Worm (Caenorhabditis elegans) whole organism, L4 larva: ENCODE data around the gene srbc-16.

Experiments used
- F10B5.3 ChIP-seq: sonication (generic microtip); optimal IDR thresholded peaks from 2 replicates; lab custom pipeline; 2016; ENCODE audit warnings: mild to moderate bottlenecking, missing genetic modification characterization, missing compliant biosample characterization
- T26A8.4 ChIP-seq: fragments of 200-800 bp; sonication (Bioruptor generic); IDR thresholded peaks from 2 replicates; pipeline ENCODE4 v1.3.6; 2022; ENCODE audit warnings: missing genetic modification characterization, missing compliant biosample characterization
- Y105C5A.15 ChIP-seq: fragments of 200-800 bp; sonication (Bioruptor generic); IDR thresholded peaks from 2 replicates; pipeline ENCODE4 v1.3.6; 2022; ENCODE audit warnings: missing genetic modification characterization, missing compliant biosample characterization
- ZK337.2 ChIP-seq: fragments of 200-800 bp; sonication (Bioruptor generic); IDR thresholded peaks from 2 replicates; pipeline ENCODE4 v1.3.6; 2022; ENCODE audit warnings: missing genetic modification reagents, missing genetic modification characterization, missing compliant biosample characterization
- ZK546.5 ChIP-seq, 2 experiments: sonication (generic microtip); optimal IDR thresholded peaks; 2 replicates each; lab custom pipeline; 2017; ENCODE audit warnings: missing biosample characterization in 2 of 2, missing genetic modification characterization in 2 of 2
- aly-2 ChIP-seq: sonication (generic microtip); optimal IDR thresholded peaks from 2 replicates; lab custom pipeline; 2018; ENCODE audit warnings: missing biosample characterization, missing genetic modification characterization
- ceh-44 ChIP-seq: fragments of 200-800 bp; sonication (Bioruptor generic); IDR thresholded peaks from 2 replicates; pipeline ENCODE4 v1.3.6; 2022; ENCODE audit warnings: missing genetic modification reagents, missing genetic modification characterization, missing compliant biosample characterization
- ces-1 ChIP-seq: fragments of 150-350 bp; sonication (generic microtip); optimal IDR thresholded peaks from 4 replicates; lab custom pipeline; 2014; ENCODE audit warnings: missing biosample characterization, missing genetic modification reagents, missing genetic modification characterization
- cey-2 ChIP-seq: sonication (generic microtip); optimal IDR thresholded peaks from 3 replicates; lab custom pipeline; 2017; ENCODE audit warnings: missing genetic modification characterization, mild to moderate bottlenecking, missing compliant biosample characterization, antibody characterized with exemption, borderline replicate concordance; ENCODE audit not compliant: insufficient read depth
- daf-16 ChIP-seq, 3 experiments: sonication (generic microtip); optimal IDR thresholded peaks; 2 replicates each; lab custom pipeline; 2016 to 2017; ENCODE audit warnings: missing genetic modification characterization in 3 of 3, missing genetic modification reagents in 3 of 3, mild to moderate bottlenecking in 2 of 3, missing compliant biosample characterization in 2 of 3, missing biosample characterization in 1 of 3, moderate library complexity in 1 of 3
- daf-19 ChIP-seq: fragments of 200-800 bp; sonication (Bioruptor generic); conservative IDR thresholded peaks from 2 replicates; pipeline ENCODE4 v1.3.6; 2022; ENCODE audit warnings: missing genetic modification characterization, missing compliant biosample characterization
- duxl-1 ChIP-seq: sonication (generic microtip); optimal IDR thresholded peaks from 2 replicates; lab custom pipeline; 2016; ENCODE audit warnings: mild to moderate bottlenecking, missing genetic modification characterization, moderate library complexity, missing compliant biosample characterization; ENCODE audit not compliant: poor library complexity
- dve-1 ChIP-seq: sonication (generic microtip); optimal IDR thresholded peaks from 2 replicates; lab custom pipeline; 2017; ENCODE audit warnings: antibody characterized with exemption, mild to moderate bottlenecking, missing genetic modification characterization, missing compliant biosample characterization; ENCODE audit not compliant: insufficient read depth
- egl-27 ChIP-seq: sonication (generic microtip); optimal IDR thresholded peaks from 3 replicates; lab custom pipeline; 2017; ENCODE audit warnings: missing biosample characterization, missing genetic modification reagents, missing genetic modification characterization
- hlh-30 ChIP-seq: sonication (generic microtip); optimal IDR thresholded peaks from 2 replicates; lab custom pipeline; 2017; ENCODE audit warnings: antibody characterized with exemption, mild to moderate bottlenecking, missing genetic modification characterization, missing compliant biosample characterization; ENCODE audit not compliant: insufficient read depth
- lim-7 ChIP-seq: fragments of 200-800 bp; sonication (Bioruptor generic); IDR thresholded peaks from 2 replicates; pipeline ENCODE4 v1.3.6; 2022; ENCODE audit warnings: missing genetic modification characterization, missing compliant biosample characterization
- lin-13 ChIP-seq: fragments of 150-350 bp; optimal IDR thresholded peaks from 2 replicates; lab custom pipeline; 2014; ENCODE audit warnings: missing biosample characterization, missing genetic modification reagents, missing genetic modification characterization
- lin-38 ChIP-seq: fragments of 200-800 bp; sonication (Bioruptor generic); IDR thresholded peaks from 2 replicates; pipeline ENCODE4 v1.3.6; 2022; ENCODE audit warnings: missing genetic modification reagents, missing genetic modification characterization, missing compliant biosample characterization
- lsy-2 ChIP-seq, 2 experiments: fragments of 150-350 bp in 1 of 2; sonication (generic microtip) in 1 of 2; optimal IDR thresholded peaks; 2 replicates each; lab custom pipeline; 2014 to 2017; ENCODE audit warnings: missing biosample characterization in 2 of 2, missing genetic modification characterization in 2 of 2
- madf-5 ChIP-seq, 2 experiments: fragments of 200-800 bp; sonication (Bioruptor generic); IDR thresholded peaks; 2 replicates each; pipeline ENCODE4 v1.3.6; 2022; ENCODE audit warnings: missing compliant biosample characterization in 2 of 2, missing genetic modification characterization in 2 of 2
- mdt-29 ChIP-seq: fragments of 200-800 bp; sonication (Bioruptor generic); IDR thresholded peaks from 2 replicates; pipeline ENCODE4 v1.3.6; 2022; ENCODE audit warnings: missing genetic modification reagents, missing genetic modification characterization, missing compliant biosample characterization
- nhr-25 ChIP-seq: sonication (generic microtip); optimal IDR thresholded peaks from 2 replicates; lab custom pipeline; 2017; ENCODE audit warnings: missing genetic modification characterization, mild to moderate bottlenecking, missing compliant biosample characterization, antibody characterized with exemption, moderate library complexity, borderline replicate concordance; ENCODE audit not compliant: insufficient read depth
- nhr-42 ChIP-seq: fragments of 200-800 bp; sonication (Bioruptor generic); IDR thresholded peaks from 2 replicates; pipeline ENCODE4 v1.3.6; 2022; ENCODE audit warnings: missing genetic modification characterization, missing compliant biosample characterization
- nhr-48 ChIP-seq: sonication (generic microtip); optimal IDR thresholded peaks from 2 replicates; lab custom pipeline; 2016; ENCODE audit warnings: mild to moderate bottlenecking, missing genetic modification characterization, missing compliant biosample characterization
- nhr-76 ChIP-seq: fragments of 150-350 bp; optimal IDR thresholded peaks from 2 replicates; lab custom pipeline; 2014; ENCODE audit warnings: missing biosample characterization, missing genetic modification characterization
- php-3 ChIP-seq: fragments of 200-800 bp; sonication (Bioruptor generic); IDR thresholded peaks from 2 replicates; pipeline ENCODE4 v1.3.6; 2022; ENCODE audit warnings: missing genetic modification reagents, missing genetic modification characterization, missing compliant biosample characterization
- set-16 ChIP-seq: fragments of 200-800 bp; sonication (Bioruptor generic); IDR thresholded peaks from 2 replicates; pipeline ENCODE4 v1.3.6; 2022; ENCODE audit warnings: missing genetic modification reagents, missing genetic modification characterization, missing compliant biosample characterization
- snpc-1.2 ChIP-seq: fragments of 200-800 bp; sonication (Bioruptor generic); IDR thresholded peaks from 2 replicates; pipeline ENCODE4 v1.3.6; 2022; ENCODE audit warnings: missing genetic modification reagents, missing genetic modification characterization, missing compliant biosample characterization
- tra-1 ChIP-seq: fragments of 200-800 bp; sonication (Bioruptor generic); IDR thresholded peaks from 2 replicates; pipeline ENCODE4 v1.3.6; 2022; ENCODE audit warnings: missing genetic modification reagents, missing genetic modification characterization, missing compliant biosample characterization
- unc-62 ChIP-seq, 3 experiments: fragments of 150-350 bp in 1 of 3; sonication (generic microtip); optimal IDR thresholded peaks in 2 of 3; peaks in 1 of 3; 1 replicate in 1 of 3; 2 replicates in 2 of 3; lab custom pipeline; 2014 to 2017; ENCODE audit warnings: missing biosample characterization in 3 of 3, missing genetic modification characterization in 3 of 3, missing genetic modification reagents in 3 of 3, missing genotype in 1 of 3
- zfp-3 ChIP-seq: fragments of 200-800 bp; sonication (Bioruptor generic); conservative IDR thresholded peaks from 2 replicates; pipeline ENCODE4 v1.3.6; 2022; ENCODE audit warnings: missing genetic modification reagents, missing genetic modification characterization, missing compliant biosample characterization

Gene srbc-16

DNA sequence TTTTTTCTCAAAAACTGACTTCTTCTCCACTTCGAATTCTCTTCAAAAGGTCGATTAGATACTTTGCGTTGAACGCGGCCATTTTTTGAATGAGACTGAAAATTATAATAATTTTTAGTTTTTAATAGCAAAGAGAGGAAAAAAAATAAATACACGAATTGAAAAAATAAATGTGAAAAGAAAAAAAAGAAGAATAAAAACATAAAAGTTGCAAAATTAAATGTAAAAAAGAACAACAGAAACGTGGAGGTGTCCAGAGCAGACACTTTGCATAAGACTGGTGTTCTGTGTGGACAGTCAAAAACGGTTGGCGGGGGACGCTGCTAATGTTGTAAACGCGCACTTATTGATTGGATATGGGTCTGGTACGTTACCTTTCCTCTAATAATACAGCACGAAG, 22.5 kb upstream of the srbc-16 start, which contains the start of gene C45H4.14:
C45H4.14 (minus strand) TSS at position 101 of the 400 bp plus-strand sequence.
- no peak for TF ChIP-seq ZK546.5 (tag; optimal IDR thresholded peaks at IDR 0.05; lab: Kevin White, UChicago)
- TF ChIP-seq, all 104 proteins: peak for 0

- no peak for TF ChIP-seq lim-7 (GFP tag; lab: Robert Waterston, UW)
These were observed 18.1 kb upstream of the srbc-16 start, which contains the start of gene str-255 for ce11 chrV:2163735-2164134. TSS of gene str-255 (minus strand) at chrV:2163835.

ce11 chrV:2166679-2167078, 15.2 kb upstream of the srbc-16 start, which contains the start of gene srbc-19:
TSS of gene srbc-19 (minus strand) at chrV:2166779.
- TF ChIP-seq T26A8.4 (GFP tag; lab: Robert Waterston, UW) (no peak), zfp-3 (GFP tag; lab: Robert Waterston, UW) (no peak), ZK546.5 (tag; optimal IDR thresholded peaks at IDR 0.05; lab: Kevin White, UChicago) (no peak), egl-27 (tag; lab: Kevin White, UChicago) (no peak), aly-2 (no peak), daf-16 (GFP tag; optimal IDR thresholded peaks at IDR 0.05; lab: Kevin White, UChicago) (no peak), daf-16 (tag; optimal IDR thresholded peaks at IDR 0.05; lab: Kevin White, UChicago) (no peak), lsy-2 (tag; optimal IDR thresholded peaks at IDR 0.05; lab: Kevin White, UChicago) (no peak), ZK337.2 (GFP tag; lab: Robert Waterston, UW) (no peak), lin-13 (GFP tag; lab: Kevin White, UChicago) (no peak), lin-38 (GFP tag; lab: Robert Waterston, UW) (no peak), tra-1 (GFP tag; lab: Robert Waterston, UW) (no peak), nhr-25 (tag; lab: Kevin White, UChicago) (no peak)

DNA sequence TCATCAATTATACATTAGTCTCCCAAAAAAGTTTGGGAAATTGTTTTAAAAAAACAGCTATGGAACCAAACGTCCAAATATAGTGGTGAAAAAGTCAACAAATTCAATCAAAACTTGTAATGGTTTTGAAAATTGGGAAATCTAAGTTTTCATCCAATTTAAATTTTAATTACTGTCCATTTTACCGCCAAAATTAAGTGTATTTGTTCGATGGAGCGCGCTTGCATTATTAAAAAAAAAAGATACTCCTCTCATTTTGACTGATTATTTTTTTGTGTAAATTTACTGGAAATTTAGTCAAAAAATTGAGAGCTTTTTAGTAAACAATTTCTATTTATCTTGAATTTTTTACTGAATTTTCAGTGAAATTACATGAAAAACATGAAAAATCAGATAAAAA, 7.4 kb upstream of the srbc-16 start:
- no peak for TF ChIP-seq hlh-30 (tag; lab: Kevin White, UChicago)
- TF ChIP-seq nhr-48 (tag; lab: Kevin White, UChicago): no peak
- no peak for TF ChIP-seq ces-1 (GFP tag; lab: Kevin White, UChicago)
- no peak for TF ChIP-seq nhr-76
- TF ChIP-seq php-3 (GFP tag; lab: Robert Waterston, UW): no peak
- TF ChIP-seq ZK337.2 (GFP tag; lab: Robert Waterston, UW): no peak
- TF ChIP-seq ceh-44 (GFP tag; lab: Robert Waterston, UW): no peak
- TF ChIP-seq aly-2: no peak
- no peak for TF ChIP-seq nhr-42

DNA sequence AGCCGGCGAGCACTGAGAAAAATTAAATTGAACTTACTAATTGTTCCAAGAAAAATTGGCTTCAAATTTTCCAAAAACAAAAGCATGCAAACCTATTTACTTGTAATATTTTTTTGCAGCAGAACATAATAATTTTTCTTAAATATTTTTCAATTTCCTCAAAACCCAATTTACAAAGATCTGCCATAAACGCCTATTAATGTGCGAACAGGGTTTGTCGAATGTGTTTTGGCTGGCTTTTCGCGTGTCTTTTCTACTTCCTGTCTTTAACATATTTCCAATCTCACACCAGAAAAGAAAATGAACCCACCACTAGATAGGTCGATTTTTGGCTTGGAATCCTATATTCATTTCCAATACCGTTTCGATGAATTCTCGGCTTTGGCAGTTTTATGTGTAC, 6.6 kb upstream of the srbc-16 start, which contains the start of gene C45H4.18:
C45H4.18 (plus strand) TSS at position 301 of the 400 bp plus-strand sequence.
- TF ChIP-seq dve-1 (tag; lab: Kevin White, UChicago) (no peak), daf-19 (GFP tag; lab: Robert Waterston, UW) (no peak), Y105C5A.15 (GFP tag; lab: Robert Waterston, UW) (no peak), cey-2 (tag; lab: Kevin White, UChicago) (no peak), F10B5.3 (tag; lab: Kevin White, UChicago) (no peak), set-16 (no peak)

DNA sequence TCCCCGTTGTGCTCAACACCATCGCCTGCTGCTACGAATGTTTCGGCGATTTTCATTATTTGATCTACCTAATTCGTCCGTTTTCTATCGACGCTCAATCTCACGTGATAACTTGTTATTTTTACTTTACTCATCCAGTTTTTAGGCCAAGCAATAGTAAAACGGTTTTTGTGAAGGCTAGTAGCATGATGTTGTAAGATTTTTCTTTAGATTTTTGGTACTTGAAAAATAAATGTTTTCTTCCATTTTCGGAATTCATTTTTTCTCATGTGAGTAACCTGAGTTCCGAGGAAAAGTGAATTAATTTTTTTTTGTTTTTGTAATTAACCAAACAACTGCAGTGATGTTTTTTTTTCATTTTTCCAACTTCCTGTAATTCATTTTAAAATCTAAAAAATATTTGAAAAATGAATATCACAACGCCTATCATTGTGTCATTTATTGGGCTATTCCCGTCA, 4.5 kb upstream of the srbc-16 start, which contains the start of gene srbc-17:
srbc-17 (plus strand) TSS at position 408 of the 458 bp plus-strand sequence.
- TF ChIP-seq snpc-1.2 (GFP tag; lab: Robert Waterston, UW) (no peak), nhr-42 (no peak), unc-62 (GFP tag; optimal IDR thresholded peaks at IDR 0.05 in 1 of 2; lab: Kevin White, UChicago) (peak in 1 of 2 experiments; percentile 94), unc-62 (tag; optimal IDR thresholded peaks at IDR 0.05; lab: Kevin White, UChicago) (no peak), madf-5 (GFP tag; IDR thresholded peaks at IDR 0.05; lab: Robert Waterston, UW) (no peak), hlh-30 (tag; lab: Kevin White, UChicago) (no peak), duxl-1 (no peak), mdt-29 (GFP tag; lab: Robert Waterston, UW) (no peak)
